Worm (Caenorhabditis elegans) whole organism, L2 larva: ENCODE data around the gene F11G11.4.
"Not testable (repeated sequence)": the region's sequence is repeated elsewhere in the genome, so short reads cannot be mapped to it uniquely, and the experiment has no call there.

Experiments used
- C34F6.9 ChIP-seq: fragments of 150-350 bp; optimal IDR thresholded peaks from 2 replicates; lab custom pipeline; 2014; ENCODE audit warnings: missing biosample characterization, missing genetic modification characterization
- F13H6.1 ChIP-seq: sonication (generic microtip); optimal IDR thresholded peaks from 2 replicates; lab custom pipeline; 2016; ENCODE audit warnings: missing genetic modification characterization, missing compliant biosample characterization
- R02D3.7 ChIP-seq: fragments of 150-350 bp; optimal IDR thresholded peaks from 2 replicates; lab custom pipeline; 2014; ENCODE audit warnings: missing biosample characterization, missing genetic modification characterization
- ZK546.5 ChIP-seq: sonication (generic microtip); optimal IDR thresholded peaks from 2 replicates; lab custom pipeline; 2017; ENCODE audit warnings: missing biosample characterization, missing genetic modification characterization
- alr-1 ChIP-seq: fragments of 150-350 bp; optimal IDR thresholded peaks from 2 replicates; lab custom pipeline; 2014; ENCODE audit warnings: missing biosample characterization, missing genetic modification characterization
- aly-2 ChIP-seq: fragments of 150-350 bp; optimal IDR thresholded peaks from 2 replicates; lab custom pipeline; 2014; ENCODE audit warnings: missing biosample characterization, missing genetic modification characterization
- ama-1 ChIP-seq: fragments of 150-350 bp; optimal IDR thresholded peaks from 2 replicates; lab custom pipeline; 2018; ENCODE audit warnings: inconsistent platforms
- blmp-1 ChIP-seq: sonication (generic microtip); optimal IDR thresholded peaks from 2 replicates; lab custom pipeline; 2017; ENCODE audit warnings: missing genetic modification characterization, mild to moderate bottlenecking, missing compliant biosample characterization, antibody characterized with exemption, moderate library complexity; ENCODE audit not compliant: insufficient read depth
- crh-2 ChIP-seq: sonication (generic microtip); optimal IDR thresholded peaks from 2 replicates; lab custom pipeline; 2017; ENCODE audit warnings: missing biosample characterization, missing genetic modification characterization
- dmd-4 ChIP-seq: sonication (generic microtip); optimal IDR thresholded peaks from 2 replicates; lab custom pipeline; 2017; ENCODE audit warnings: missing biosample characterization, missing genetic modification characterization
- elt-3 ChIP-seq: sonication (generic microtip); optimal IDR thresholded peaks from 2 replicates; lab custom pipeline; 2017; ENCODE audit warnings: missing biosample characterization, missing genetic modification characterization
- gmeb-1 ChIP-seq: fragments of 150-350 bp; optimal IDR thresholded peaks from 2 replicates; lab custom pipeline; 2014; ENCODE audit warnings: missing biosample characterization, missing genetic modification characterization
- lin-11 ChIP-seq: fragments of 150-350 bp; sonication (generic microtip); optimal IDR thresholded peaks from 2 replicates; lab custom pipeline; 2014; ENCODE audit warnings: missing biosample characterization, missing genetic modification characterization, inconsistent platforms, mixed read lengths
- lin-13 ChIP-seq: fragments of 150-350 bp; optimal IDR thresholded peaks from 2 replicates; lab custom pipeline; 2014; ENCODE audit warnings: missing biosample characterization, missing genetic modification reagents, missing genetic modification characterization
- lin-39 ChIP-seq: fragments of 150-350 bp; optimal IDR thresholded peaks from 2 replicates; lab custom pipeline; 2014; ENCODE audit warnings: missing biosample characterization, missing genetic modification reagents, missing genetic modification characterization
- lsy-2 ChIP-seq, 2 experiments: fragments of 150-350 bp in 1 of 2; sonication (generic microtip) in 1 of 2; optimal IDR thresholded peaks; 2 replicates each; lab custom pipeline; 2014 to 2017; ENCODE audit warnings: missing biosample characterization in 2 of 2, missing genetic modification characterization in 2 of 2
- mab-5 ChIP-seq: fragments of 150-350 bp; optimal IDR thresholded peaks from 2 replicates; lab custom pipeline; 2014; ENCODE audit warnings: missing biosample characterization, missing genetic modification characterization
- mbf-1 ChIP-seq: sonication (generic microtip); optimal IDR thresholded peaks from 2 replicates; lab custom pipeline; 2017; ENCODE audit warnings: missing biosample characterization, missing genetic modification characterization
- mdl-1 ChIP-seq, 2 experiments: fragments of 150-350 bp in 1 of 2; sonication (generic microtip) in 1 of 2; optimal IDR thresholded peaks; 2 replicates each; lab custom pipeline; 2017; ENCODE audit warnings: missing biosample characterization in 2 of 2, missing genetic modification characterization in 2 of 2
- nhr-10 ChIP-seq: sonication (generic microtip); optimal IDR thresholded peaks from 2 replicates; lab custom pipeline; 2017; ENCODE audit warnings: missing biosample characterization, missing genetic modification characterization
- nhr-12 ChIP-seq: fragments of 150-350 bp; optimal IDR thresholded peaks from 2 replicates; lab custom pipeline; 2014; ENCODE audit warnings: missing biosample characterization, missing genetic modification characterization
- nhr-129 ChIP-seq: fragments of 150-350 bp; optimal IDR thresholded peaks from 2 replicates; lab custom pipeline; 2014; ENCODE audit warnings: missing biosample characterization, missing genetic modification characterization
- nhr-23 ChIP-seq: fragments of 150-350 bp; optimal IDR thresholded peaks from 2 replicates; lab custom pipeline; 2014; ENCODE audit warnings: missing biosample characterization, missing genetic modification reagents, missing genetic modification characterization
- nhr-6 ChIP-seq: fragments of 150-350 bp; optimal IDR thresholded peaks from 2 replicates; lab custom pipeline; 2014; ENCODE audit warnings: missing biosample characterization, missing genetic modification characterization
- nhr-77 ChIP-seq: fragments of 150-350 bp; optimal IDR thresholded peaks from 2 replicates; lab custom pipeline; 2014; ENCODE audit warnings: missing biosample characterization, missing genetic modification characterization
- sem-4 ChIP-seq: fragments of 150-350 bp; optimal IDR thresholded peaks from 2 replicates; lab custom pipeline; 2014; ENCODE audit warnings: missing biosample characterization, missing genetic modification reagents, missing genetic modification characterization
- skn-1 ChIP-seq: sonication (generic microtip); optimal IDR thresholded peaks from 2 replicates; lab custom pipeline; 2017; ENCODE audit warnings: missing biosample characterization, missing genetic modification characterization
- sma-3 ChIP-seq: sonication (generic microtip); optimal IDR thresholded peaks from 2 replicates; lab custom pipeline; 2016; ENCODE audit warnings: missing genetic modification reagents, missing genetic modification characterization, missing compliant biosample characterization
- sma-9 ChIP-seq, 2 experiments: fragments of 150-350 bp in 1 of 2; sonication (generic microtip) in 1 of 2; optimal IDR thresholded peaks; 2 replicates each; lab custom pipeline; 2014 to 2016; ENCODE audit warnings: missing genetic modification characterization in 2 of 2, mild to moderate bottlenecking in 1 of 2, missing biosample characterization in 1 of 2, missing compliant biosample characterization in 1 of 2, missing genetic modification reagents in 1 of 2, moderate library complexity in 1 of 2
- snpc-4 ChIP-seq: fragments of 150-350 bp; optimal IDR thresholded peaks from 2 replicates; lab custom pipeline; 2014; ENCODE audit warnings: missing biosample characterization, missing genetic modification characterization
- unc-55 ChIP-seq: fragments of 150-350 bp; sonication (generic microtip); optimal IDR thresholded peaks from 3 replicates; lab custom pipeline; 2014; ENCODE audit warnings: missing biosample characterization, missing genetic modification reagents, missing genetic modification characterization
- zag-1 ChIP-seq: fragments of 150-350 bp; optimal IDR thresholded peaks from 2 replicates; lab custom pipeline; 2014; ENCODE audit warnings: missing biosample characterization, missing genetic modification characterization
- ztf-1 ChIP-seq: fragments of 200-800 bp; sonication (Bioruptor generic); conservative IDR thresholded peaks from 2 replicates; pipeline ENCODE4 v1.3.6; 2022; ENCODE audit warnings: missing genetic modification characterization, missing compliant biosample characterization
- ztf-11 ChIP-seq: sonication (generic microtip); optimal IDR thresholded peaks from 2 replicates; lab custom pipeline; 2017; ENCODE audit warnings: missing biosample characterization, missing genetic modification characterization
- ztf-4 ChIP-seq: fragments of 150-350 bp; optimal IDR thresholded peaks from 2 replicates; lab custom pipeline; 2014; ENCODE audit warnings: missing biosample characterization, missing genetic modification characterization

The F11G11.4 gene

ce11 chrII:4891012-4891775 lies 30.8 kb downstream of the F11G11.4 start, which contains the start of gene gst-9:
Gene gst-9, plus strand, starts transcription at chrII:4891585.
- TF ChIP-seq lsy-2 (tag; optimal IDR thresholded peaks at IDR 0.05; lab: Kevin White, UChicago) (peak in 1 of 2 experiments; percentile 51), nhr-6 (peak; percentile 8), nhr-129 (peak; percentile 33), nhr-12 (no peak), sma-9 (GFP tag; optimal IDR thresholded peaks at IDR 0.05; lab: Kevin White, UChicago) (peak; percentile 33), sma-9 (tag; optimal IDR thresholded peaks at IDR 0.05; lab: Kevin White, UChicago) (no peak), skn-1 (no peak), mdl-1 (tag; optimal IDR thresholded peaks at IDR 0.05; lab: Kevin White, UChicago) (no peak), crh-2 (tag; lab: Kevin White, UChicago) (peak; percentile 61), snpc-4 (no peak), nhr-23 (tag; lab: Kevin White, UChicago) (no peak), dmd-4 (tag; lab: Kevin White, UChicago) (no peak), aly-2 (tag; lab: Kevin White, UChicago) (no peak), lin-11 (tag; lab: Kevin White, UChicago) (no peak), ztf-11 (tag; lab: Kevin White, UChicago) (no peak), unc-55 (GFP tag; lab: Kevin White, UChicago) (peak; percentile 43), lin-39 (no peak), ama-1 (lab: Kevin White, UChicago) (peak; percentile 81), sma-3 (GFP tag; lab: Kevin White, UChicago) (peak; percentile 23), R02D3.7 (tag; lab: Kevin White, UChicago) (no peak), ztf-4 (tag; lab: Kevin White, UChicago) (peak; percentile 66), F13H6.1 (tag; lab: Kevin White, UChicago) (peak; percentile 25), mbf-1 (tag; lab: Kevin White, UChicago) (no peak), nhr-77 (no peak)
- TF ChIP-seq, all 48 proteins: peak for 10

DNA sequence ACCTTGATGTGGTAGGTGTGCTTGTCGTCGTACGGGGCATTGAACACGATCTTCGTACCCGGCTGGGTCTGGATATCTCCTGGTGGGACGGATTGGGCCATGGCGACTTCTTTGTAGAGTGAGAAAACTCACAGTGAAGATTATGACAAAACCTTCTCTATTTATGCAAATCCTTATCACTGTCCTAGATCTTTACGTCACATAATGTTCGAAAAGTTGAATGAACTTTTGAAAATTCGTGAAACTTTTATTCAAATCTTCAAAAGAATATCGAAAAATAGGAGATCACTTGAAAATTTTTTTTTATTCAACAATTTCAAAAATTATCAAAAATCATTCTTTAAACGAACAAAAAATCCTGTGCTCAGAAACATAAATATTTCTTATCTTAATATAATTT lies 32.2 kb downstream of the F11G11.4 start, which contains the start of gene msp-33:
TSS of gene msp-33 (minus strand) at position 101 of the 400 bp plus-strand sequence.
- TF ChIP-seq blmp-1 (tag; lab: Kevin White, UChicago) (no peak), zag-1 (tag; lab: Kevin White, UChicago) (no peak), lin-11 (tag; lab: Kevin White, UChicago) (no peak), lsy-2 (tag; optimal IDR thresholded peaks at IDR 0.05; lab: Kevin White, UChicago) (no peak), sem-4 (tag; lab: Kevin White, UChicago) (no peak), ztf-1 (GFP tag; lab: Robert Waterston, UW) (no peak)

DNA sequence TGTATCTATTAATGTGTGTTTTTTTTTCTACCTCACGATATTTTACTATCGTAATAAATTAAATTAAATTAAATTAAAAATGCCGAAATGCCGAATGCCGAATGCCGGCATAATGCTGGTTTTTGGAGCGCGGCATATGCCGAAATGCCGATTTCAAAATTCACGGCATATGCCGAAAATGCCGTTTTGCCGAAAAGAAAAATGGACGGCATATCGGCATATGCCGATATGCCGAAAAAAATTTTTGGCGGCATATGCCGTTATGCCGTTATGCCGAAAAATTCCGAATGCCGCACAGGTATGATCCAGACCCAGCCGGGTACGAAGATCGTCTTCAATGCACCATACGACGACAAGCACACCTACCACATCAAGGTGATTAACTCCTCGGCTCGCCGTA lies 38.1 kb downstream of the F11G11.4 start, which contains the start of gene msp-32:
TSS of gene msp-32 (plus strand) at position 301 of the 400 bp plus-strand sequence.
- not testable (repeated sequence) for TF ChIP-seq elt-3; ama-1 (lab: Kevin White, UChicago); nhr-129

ce11 chrII:4902035-4902434 lies 41.6 kb downstream of the F11G11.4 start, which contains the start of gene R05F9.9:
Gene R05F9.9, minus strand, starts transcription at chrII:4902100.
- TF ChIP-seq ama-1 (lab: Kevin White, UChicago) (peak; percentile 62), nhr-10 (tag; lab: Kevin White, UChicago) (no peak), lsy-2 (tag; optimal IDR thresholded peaks at IDR 0.05; lab: Kevin White, UChicago) (peak in 1 of 2 experiments; percentile 74), nhr-129 (peak; percentile 2), lin-13 (GFP tag; lab: Kevin White, UChicago) (peak; percentile 16), lin-39 (no peak), alr-1 (tag; lab: Kevin White, UChicago) (no peak), ZK546.5 (tag; lab: Kevin White, UChicago) (no peak), crh-2 (tag; lab: Kevin White, UChicago) (peak; percentile 72), C34F6.9 (peak; percentile 67), skn-1 (no peak), ztf-4 (tag; lab: Kevin White, UChicago) (peak; percentile 82), unc-55 (GFP tag; lab: Kevin White, UChicago) (peak; percentile 70), nhr-6 (no peak), mab-5 (tag; lab: Kevin White, UChicago) (no peak), F13H6.1 (tag; lab: Kevin White, UChicago) (no peak), gmeb-1 (tag; lab: Kevin White, UChicago) (peak; percentile 15)
